Worm (Caenorhabditis elegans): ENCODE measurements around the gene F46C8.3.

DNA sequence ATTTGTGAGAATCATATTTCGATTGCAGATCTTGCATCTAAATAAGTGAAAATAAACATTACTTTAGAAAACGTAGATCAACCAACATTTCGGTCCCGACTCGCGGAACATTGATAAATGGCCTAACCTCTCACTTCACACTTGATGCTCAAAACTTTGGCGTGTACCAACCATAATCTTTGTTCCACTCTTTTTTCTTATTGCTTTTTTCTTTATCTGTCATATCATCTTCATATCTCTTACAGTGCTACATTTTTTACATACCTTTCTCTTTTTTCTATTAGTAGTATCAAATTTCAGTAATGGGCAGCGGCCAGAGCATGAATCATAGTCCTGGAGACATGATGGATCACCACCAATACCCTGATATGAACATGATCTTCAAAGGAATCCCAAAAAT is at the start of gene F46C8.3:
- TF ChIP-seq pbrm-1 (GFP tag; IDR thresholded peaks at IDR 0.05) = no peak
- TF ChIP-seq lsy-27 (tag; optimal IDR thresholded peaks at IDR 0.05; ENCODE audit: borderline replicate concordance, insufficient read depth) = no peak
- no peak for TF ChIP-seq lir-1 (GFP tag; conservative IDR thresholded peaks at IDR 0.05)
- no peak for TF ChIP-seq hsf-1 (GFP tag; IDR thresholded peaks at IDR 0.05)
- TF ChIP-seq mcd-1 (GFP tag; IDR thresholded peaks at IDR 0.05) = no peak
- no peak for TF ChIP-seq ama-1 (optimal IDR thresholded peaks at IDR 0.05)
- no peak for TF ChIP-seq ama-1 (GFP tag; optimal IDR thresholded peaks at IDR 0.05)
- no peak for TF ChIP-seq C17E4.6 (GFP tag; IDR thresholded peaks at IDR 0.05)
- no peak for TF ChIP-seq K12H6.12 (tag; optimal IDR thresholded peaks at IDR 0.05)
- no peak for TF ChIP-seq unc-62 (GFP tag; optimal IDR thresholded peaks at IDR 0.05)
- TF ChIP-seq bed-1 (GFP tag; IDR thresholded peaks at IDR 0.05) = no peak
- no peak for TF ChIP-seq fkh-3 (tag; optimal IDR thresholded peaks at IDR 0.05)
- no peak for TF ChIP-seq lag-1 (GFP tag; IDR thresholded peaks at IDR 0.05)
- TF ChIP-seq lsl-1 (GFP tag; optimal IDR thresholded peaks at IDR 0.05) = no peak
- no peak for TF ChIP-seq pha-4 (tag; optimal IDR thresholded peaks at IDR 0.05)
